Fruit fly (Drosophila melanogaster) whole organism, embryonic: Measurements from ENCODE around the gene arg.

Experiments
- ATbp ChIP-seq: fragments of 200-800 bp; sonication (Bioruptor generic); optimal IDR thresholded peaks from 2 replicates; lab custom pipeline; 2017; ENCODE audit warnings: missing biosample characterization, mild to moderate bottlenecking, missing genetic modification characterization, missing genetic modification reagents
- Atf6 ChIP-seq: fragments of 200-800 bp; sonication (Bioruptor generic); IDR thresholded peaks from 2 replicates; pipeline ENCODE4 v1.3.6; 2022; ENCODE audit warnings: missing biosample characterization, missing genetic modification characterization
- CG10147 ChIP-seq: fragments of 200-800 bp; sonication (Bioruptor generic); optimal IDR thresholded peaks from 2 replicates; lab custom pipeline; 2019; ENCODE audit warnings: missing biosample characterization, mild to moderate bottlenecking, missing genetic modification characterization, moderate library complexity
- CG12071 ChIP-seq: fragments of 200-800 bp; sonication (Bioruptor generic); optimal IDR thresholded peaks from 3 replicates; lab custom pipeline; 2018; ENCODE audit warnings: missing biosample characterization, mild to moderate bottlenecking, missing genetic modification characterization
- CG12659 ChIP-seq: fragments of 200-800 bp; sonication (Bioruptor generic); optimal IDR thresholded peaks from 3 replicates; lab custom pipeline; 2017; ENCODE audit warnings: mild to moderate bottlenecking, missing biosample characterization, missing genetic modification reagents, missing genetic modification characterization
- CG13123 ChIP-seq: fragments of 200-800 bp; sonication (Bioruptor generic); optimal IDR thresholded peaks from 2 replicates; lab custom pipeline; 2016; ENCODE audit warnings: missing biosample characterization, missing genetic modification characterization
- CG13775 ChIP-seq: fragments of 200-800 bp; sonication (Bioruptor generic); optimal IDR thresholded peaks from 3 replicates; lab custom pipeline; 2017; ENCODE audit warnings: missing biosample characterization, mild to moderate bottlenecking, missing genetic modification characterization
- CG14667 ChIP-seq: fragments of 200-800 bp; sonication (Bioruptor generic); IDR thresholded peaks from 2 replicates; pipeline ENCODE4 v1.3.6; 2022; ENCODE audit warnings: missing biosample characterization, missing genetic modification characterization
- CG15514 ChIP-seq: fragments of 200-800 bp; sonication (Bioruptor generic); optimal IDR thresholded peaks from 3 replicates; lab custom pipeline; 2017; ENCODE audit warnings: missing biosample characterization, missing genetic modification characterization, mild to moderate bottlenecking, moderate library complexity, missing genetic modification reagents
- CG16779 ChIP-seq: fragments of 200-800 bp; sonication (Bioruptor generic); IDR thresholded peaks from 2 replicates; pipeline ENCODE4 v1.3.6; 2022; ENCODE audit warnings: missing biosample characterization, missing genetic modification characterization
- CG17328 ChIP-seq: fragments of 200-800 bp; sonication (Bioruptor generic); IDR thresholded peaks from 2 replicates; pipeline ENCODE4 v1.3.6; 2022; ENCODE audit warnings: missing biosample characterization, missing genetic modification characterization
- CG18011 ChIP-seq: fragments of 200-800 bp; sonication (Bioruptor generic); optimal IDR thresholded peaks from 2 replicates; lab custom pipeline; 2017; ENCODE audit warnings: missing biosample characterization, missing genetic modification characterization, mild to moderate bottlenecking, moderate library complexity, missing genotype
- CG2116 ChIP-seq: fragments of 200-800 bp; sonication (Bioruptor generic); optimal IDR thresholded peaks from 3 replicates; lab custom pipeline; 2018; ENCODE audit warnings: missing biosample characterization, mild to moderate bottlenecking, missing genetic modification characterization
- CG2712 ChIP-seq: fragments of 200-800 bp; optimal IDR thresholded peaks from 3 replicates; lab custom pipeline; 2019; ENCODE audit warnings: missing biosample characterization, mild to moderate bottlenecking, missing genetic modification characterization, moderate library complexity
- CG4404 ChIP-seq: fragments of 200-800 bp; sonication (Bioruptor generic); IDR thresholded peaks from 2 replicates; pipeline ENCODE4 v1.3.6; 2022; ENCODE audit warnings: missing biosample characterization, missing genetic modification characterization
- CG7271 ChIP-seq: fragments of 200-800 bp; sonication (Bioruptor generic); optimal IDR thresholded peaks from 2 replicates; lab custom pipeline; 2018; ENCODE audit warnings: missing biosample characterization, mild to moderate bottlenecking, missing genetic modification characterization, moderate library complexity
- CG8290 ChIP-seq, 3 experiments: fragments of 200-800 bp; sonication (Bioruptor generic); optimal IDR thresholded peaks; 2 replicates each; lab custom pipeline; 2016 to 2019; ENCODE audit warnings: missing biosample characterization in 3 of 3, missing genetic modification characterization in 3 of 3, mild to moderate bottlenecking in 2 of 3, moderate library complexity in 1 of 3
- CG9817 ChIP-seq: fragments of 200-800 bp; sonication (Bioruptor generic); optimal IDR thresholded peaks from 2 replicates; lab custom pipeline; 2018; ENCODE audit warnings: missing biosample characterization, mild to moderate bottlenecking, missing genetic modification characterization, moderate library complexity
- Camta ChIP-seq: fragments of 200-800 bp; sonication (Bioruptor generic); optimal IDR thresholded peaks from 2 replicates; lab custom pipeline; 2016; ENCODE audit warnings: missing biosample characterization, missing genetic modification characterization
- D19B ChIP-seq: fragments of 200-800 bp; sonication (Bioruptor generic); optimal IDR thresholded peaks from 2 replicates; lab custom pipeline; 2017; ENCODE audit warnings: missing biosample characterization, mild to moderate bottlenecking, missing genetic modification characterization
- Dp ChIP-seq: fragments of 200-800 bp; sonication (Bioruptor generic); optimal IDR thresholded peaks from 2 replicates; lab custom pipeline; 2018; ENCODE audit warnings: missing biosample characterization, mild to moderate bottlenecking, missing genetic modification characterization, moderate library complexity
- E2f1 ChIP-seq: fragments of 200-800 bp; sonication (Bioruptor generic); IDR thresholded peaks from 2 replicates; pipeline ENCODE4 v1.3.6; 2022; ENCODE audit warnings: missing biosample characterization, missing genetic modification characterization
- E2f2 ChIP-seq: fragments of 200-800 bp; sonication (Bioruptor generic); IDR thresholded peaks from 2 replicates; pipeline ENCODE4 v1.3.6; 2022; ENCODE audit warnings: missing biosample characterization, missing genetic modification characterization
- Ets65A ChIP-seq: fragments of 200-800 bp; sonication (Bioruptor generic); peaks from one replicate; lab custom pipeline; 2016; ENCODE audit warnings: missing biosample characterization, missing genetic modification characterization
- Hr39 ChIP-seq: fragments of >200 bp; optimal IDR thresholded peaks from 2 replicates; lab custom pipeline; 2017
- Lpt ChIP-seq: fragments of >200 bp; optimal IDR thresholded peaks from 2 replicates; lab custom pipeline; 2018; ENCODE audit warnings: missing biosample characterization, missing genetic modification characterization
- MESR4 ChIP-seq: fragments of 200-800 bp; sonication (Bioruptor generic); optimal IDR thresholded peaks from 2 replicates; lab custom pipeline; 2018; ENCODE audit warnings: missing biosample characterization, mild to moderate bottlenecking, missing genetic modification characterization, moderate library complexity
- Neu2 ChIP-seq: fragments of 200-800 bp; sonication (Bioruptor generic); optimal IDR thresholded peaks from 3 replicates; lab custom pipeline; 2016; ENCODE audit warnings: missing biosample characterization, missing genetic modification characterization, borderline replicate concordance
- NfI ChIP-seq: fragments of 200-800 bp; sonication (Bioruptor generic); optimal IDR thresholded peaks from 3 replicates; lab custom pipeline; 2018; ENCODE audit warnings: missing biosample characterization, mild to moderate bottlenecking, missing genetic modification characterization, moderate library complexity
- Opbp ChIP-seq: fragments of 200-800 bp; sonication (Bioruptor generic); IDR thresholded peaks from 3 replicates; pipeline ENCODE4 v1.3.6; 2022; ENCODE audit warnings: missing biosample characterization, missing genetic modification characterization; ENCODE audit not compliant: partially characterized antibody
- Scr ChIP-seq: fragments of 200-800 bp; sonication (Bioruptor generic); IDR thresholded peaks from 2 replicates; pipeline ENCODE4 v1.3.6; 2022; ENCODE audit warnings: missing biosample characterization, missing genetic modification characterization; ENCODE audit not compliant: partially characterized antibody
- Sin3A ChIP-seq: fragments of >200 bp; optimal IDR thresholded peaks from 2 replicates; lab custom pipeline; 2018
- Sry-δ ChIP-seq: fragments of 200-800 bp; sonication (Bioruptor generic); optimal IDR thresholded peaks from 2 replicates; lab custom pipeline; 2016; ENCODE audit warnings: missing biosample characterization, missing genetic modification characterization
- Vsx1 ChIP-seq: fragments of 200-800 bp; sonication (Bioruptor generic); optimal IDR thresholded peaks from 2 replicates; lab custom pipeline; 2017; ENCODE audit warnings: missing biosample characterization, mild to moderate bottlenecking, missing genetic modification characterization, missing genetic modification reagents
- bbx ChIP-seq: fragments of 200-800 bp; sonication (Bioruptor generic); IDR thresholded peaks from 2 replicates; pipeline ENCODE4 v1.3.6; 2022; ENCODE audit warnings: missing biosample characterization, missing genetic modification characterization; ENCODE audit not compliant: partially characterized antibody
- bigmax ChIP-seq: fragments of 200-800 bp; sonication (Bioruptor generic); optimal IDR thresholded peaks from 2 replicates; lab custom pipeline; 2018; ENCODE audit warnings: missing biosample characterization, mild to moderate bottlenecking, missing genetic modification characterization
- caup ChIP-seq: fragments of 200-800 bp; sonication (Bioruptor generic); optimal IDR thresholded peaks from 3 replicates; lab custom pipeline; 2017; ENCODE audit warnings: missing biosample characterization, mild to moderate bottlenecking, missing genetic modification characterization, moderate library complexity; ENCODE audit not compliant: severe bottlenecking
- disco-r ChIP-seq: fragments of 200-800 bp; sonication (Bioruptor generic); optimal IDR thresholded peaks from 2 replicates; lab custom pipeline; 2016; ENCODE audit warnings: missing biosample characterization, missing genetic modification characterization
- eyg ChIP-seq: fragments of 200-800 bp; sonication (Bioruptor generic); optimal IDR thresholded peaks from 3 replicates; lab custom pipeline; 2016; ENCODE audit warnings: missing biosample characterization, missing genetic modification characterization
- ftz-f1 ChIP-seq: fragments of 200-800 bp; sonication (Bioruptor generic); optimal IDR thresholded peaks from 2 replicates; lab custom pipeline; 2016; ENCODE audit warnings: missing biosample characterization, missing genetic modification characterization
- gsb ChIP-seq: fragments of 200-800 bp; sonication (Bioruptor generic); IDR thresholded peaks from 2 replicates; pipeline ENCODE4 v1.3.6; 2022; ENCODE audit warnings: missing biosample characterization, missing genetic modification characterization
- ind ChIP-seq: fragments of 200-800 bp; sonication (Bioruptor generic); optimal IDR thresholded peaks from 3 replicates; lab custom pipeline; 2016; ENCODE audit warnings: missing biosample characterization, missing genetic modification characterization
- nmo ChIP-seq: fragments of 200-800 bp; sonication (Bioruptor generic); optimal IDR thresholded peaks from 2 replicates; lab custom pipeline; 2018; ENCODE audit warnings: missing biosample characterization, mild to moderate bottlenecking, missing genetic modification characterization, moderate library complexity
- onecut ChIP-seq: fragments of 200-800 bp; sonication (Bioruptor generic); IDR thresholded peaks from 2 replicates; pipeline ENCODE4 v1.3.6; 2022; ENCODE audit warnings: missing biosample characterization, missing genetic modification characterization
- sqz ChIP-seq: fragments of 200-800 bp; sonication (Bioruptor generic); optimal IDR thresholded peaks from 3 replicates; lab custom pipeline; 2018; ENCODE audit warnings: missing biosample characterization, mild to moderate bottlenecking, missing genetic modification characterization
- ssp ChIP-seq: fragments of 200-800 bp; sonication (Bioruptor generic); IDR thresholded peaks from 2 replicates; pipeline ENCODE4 v1.3.6; 2022; ENCODE audit warnings: missing biosample characterization, missing genetic modification characterization
- stwl ChIP-seq: fragments of 200-800 bp; sonication (Bioruptor generic); optimal IDR thresholded peaks from 3 replicates; lab custom pipeline; 2018; ENCODE audit warnings: missing biosample characterization, mild to moderate bottlenecking, missing genetic modification characterization, moderate library complexity
- tin ChIP-seq: fragments of 200-800 bp; sonication (Bioruptor generic); optimal IDR thresholded peaks from 3 replicates; lab custom pipeline; 2016; ENCODE audit warnings: missing biosample characterization, missing genetic modification characterization
- yki ChIP-seq: fragments of >200 bp; optimal IDR thresholded peaks from 3 replicates; lab custom pipeline; 2018

Gene arg

dm6 chrX:529724-530603 lies 20.7 kb downstream of the arg start, which contains the start of the genes CG4293 and Appl (continued):
- no peak for TF ChIP-seq ATbp (GFP tag; lab: Kevin White, UChicago)
- TF ChIP-seq sqz (GFP tag; lab: Kevin White, UChicago): no peak
- TF ChIP-seq Sin3A (lab: Kevin White, UChicago): peak; percentile 38
- peak; percentile 11 for TF ChIP-seq CG8290 (GFP tag; optimal IDR thresholded peaks at IDR 0.05; lab: Kevin White, UChicago)
- peak; percentile 9 to 76 for TF ChIP-seq CG8290 (tag; optimal IDR thresholded peaks at IDR 0.05; lab: Kevin White, UChicago)
- TF ChIP-seq CG14667 (GFP tag; lab: Robert Waterston, UW): no peak
- TF ChIP-seq ftz-f1 (GFP tag; lab: Kevin White, UChicago): no peak
- no peak for TF ChIP-seq Lpt (GFP tag; lab: Kevin White, UChicago)
- TF ChIP-seq gsb (GFP tag; lab: Robert Waterston, UW): no peak
- peak; percentile 99 for TF ChIP-seq CG15514
- no peak for TF ChIP-seq E2f1 (GFP tag; lab: Robert Waterston, UW)
- no peak for TF ChIP-seq CG9817 (tag; lab: Kevin White, UChicago)
- no peak for TF ChIP-seq caup
- 0 out of 2 replicates have a peak, but pooled peaks have one; percentile 33 for TF ChIP-seq E2f2
- TF ChIP-seq tin (GFP tag; lab: Kevin White, UChicago): no peak
- TF ChIP-seq CG18011 (GFP tag; lab: Kevin White, UChicago): no peak
- TF ChIP-seq Atf6: no peak
- TF ChIP-seq CG10147 (GFP tag; lab: Kevin White, UChicago): peak; percentile 9
- TF ChIP-seq CG13123: no peak
- TF ChIP-seq yki (lab: Kevin White, UChicago): peak; percentile 33
- TF ChIP-seq Dp (GFP tag; lab: Kevin White, UChicago): peak; percentile 16
- no peak for TF ChIP-seq disco-r (GFP tag; lab: Kevin White, UChicago)
- TF ChIP-seq eyg (GFP tag; lab: Kevin White, UChicago): no peak
- peak; percentile 44 for TF ChIP-seq MESR4 (GFP tag; lab: Kevin White, UChicago)
- TF ChIP-seq ind (GFP tag; lab: Kevin White, UChicago): no peak
- no peak for TF ChIP-seq NfI
- TF ChIP-seq Camta (GFP tag; lab: Kevin White, UChicago): no peak
- TF ChIP-seq Vsx1 (GFP tag; lab: Kevin White, UChicago): no peak
- no peak for TF ChIP-seq CG4404 (GFP tag; lab: Robert Waterston, UW)
- TF ChIP-seq CG17328 (GFP tag; lab: Robert Waterston, UW): no peak
- no peak for TF ChIP-seq CG12071 (GFP tag; lab: Kevin White, UChicago)
- peak; percentile 53 for TF ChIP-seq Sry-δ (GFP tag; lab: Kevin White, UChicago)
- no peak for TF ChIP-seq CG7271 (tag; lab: Kevin White, UChicago)
- no peak for TF ChIP-seq ssp (GFP tag; lab: Robert Waterston, UW)
- TF ChIP-seq onecut (GFP tag; lab: Robert Waterston, UW): peak; percentile 99
- peak; percentile 22 for TF ChIP-seq CG12659
- TF ChIP-seq CG2116: peak; percentile 62
- TF ChIP-seq CG2712 (tag; lab: Kevin White, UChicago): peak; percentile 31
- TF ChIP-seq Opbp (GFP tag; lab: Robert Waterston, UW): peak; percentile 9; the same call in 1 of the 3 replicates
- TF ChIP-seq D19B (GFP tag; lab: Kevin White, UChicago): no peak
- no peak for TF ChIP-seq bbx (GFP tag; lab: Robert Waterston, UW)
- TF ChIP-seq CG16779: 0 out of 2 replicates have a peak, but pooled peaks have one; percentile 27
- peak; percentile 36 for TF ChIP-seq nmo (GFP tag; lab: Kevin White, UChicago)
- no peak for TF ChIP-seq Hr39 (lab: Kevin White, UChicago)
- no peak for TF ChIP-seq bigmax (GFP tag; lab: Kevin White, UChicago)
- peak; percentile 17 for TF ChIP-seq stwl
- TF ChIP-seq CG13775 (GFP tag; lab: Kevin White, UChicago): no peak
- no peak for TF ChIP-seq Neu2 (GFP tag; lab: Kevin White, UChicago)
- TF ChIP-seq Scr (GFP tag; lab: Robert Waterston, UW): peak; percentile 38; the same call in 1 of the 2 replicates
- peak; percentile 81 for TF ChIP-seq Ets65A (GFP tag; lab: Kevin White, UChicago)
